Worm (Caenorhabditis elegans): ENCODE data around the gene atgl-1.

The atgl-1 gene

DNA sequence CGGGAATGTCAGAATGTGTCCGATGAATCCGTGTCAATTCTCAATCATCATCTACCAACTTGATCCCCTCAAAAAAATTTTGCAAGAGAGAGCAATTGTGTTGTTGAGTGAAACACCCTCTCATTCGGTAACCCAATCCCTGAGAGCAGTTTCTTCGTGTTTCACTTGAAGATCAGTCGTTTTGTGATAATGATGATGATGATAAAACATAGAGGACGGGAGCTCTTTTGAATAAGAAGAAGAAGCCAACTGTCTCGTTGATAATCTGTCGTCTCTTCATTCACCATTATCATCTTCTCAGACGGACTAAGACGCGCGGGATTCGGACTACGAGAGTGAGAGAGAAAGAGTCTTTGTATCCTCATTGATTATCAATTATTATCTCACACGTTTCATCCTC is 14.1 kb downstream of the atgl-1 start:
- no peak for TF ChIP-seq B0310.2 (tag; optimal IDR thresholded peaks at IDR 0.05)
- TF ChIP-seq tbx-37 (GFP tag; conservative IDR thresholded peaks at IDR 0.05): no peak
- no peak for TF ChIP-seq hnd-1 (tag; optimal IDR thresholded peaks at IDR 0.05)
- no peak for TF ChIP-seq ceh-13 (GFP tag; optimal IDR thresholded peaks at IDR 0.05)
- TF ChIP-seq sea-1 (GFP tag; conservative IDR thresholded peaks at IDR 0.05): no peak
- no peak for TF ChIP-seq tra-4 (tag; optimal IDR thresholded peaks at IDR 0.05)

- TF ChIP-seq hmbx-1 (tag; optimal IDR thresholded peaks at IDR 0.05): no peak
- no peak for TF ChIP-seq pes-1 (GFP tag; IDR thresholded peaks at IDR 0.05)
- no peak for TF ChIP-seq F13C5.2 (tag; optimal IDR thresholded peaks at IDR 0.05)
- no peak for TF ChIP-seq ets-7 (tag; optimal IDR thresholded peaks at IDR 0.05)
- no peak for TF ChIP-seq tra-4 (tag; optimal IDR thresholded peaks at IDR 0.05)
These were observed 16.4 kb downstream of the atgl-1 start for ce11 chrIII:6402810-6403209.

- no peak for TF ChIP-seq hnd-1 (tag; optimal IDR thresholded peaks at IDR 0.05)
- TF ChIP-seq ama-1 (optimal IDR thresholded peaks at IDR 0.05): no peak
These were observed 16.9 kb downstream of the atgl-1 start for ce11 chrIII:6402346-6402745.

- TF ChIP-seq tbx-11 (GFP tag; IDR thresholded peaks at IDR 0.05) (no peak), ama-1 (optimal IDR thresholded peaks at IDR 0.05) (no peak), pes-1 (GFP tag; IDR thresholded peaks at IDR 0.05) (no peak), hmbx-1 (tag; optimal IDR thresholded peaks at IDR 0.05) (no peak), hnd-1 (tag; optimal IDR thresholded peaks at IDR 0.05) (no peak), tra-4 (tag; optimal IDR thresholded peaks at IDR 0.05) (no peak), tbx-37 (GFP tag; conservative IDR thresholded peaks at IDR 0.05) (no peak), hmg-4 (GFP tag; optimal IDR thresholded peaks at IDR 0.05) (no peak), scrt-1 (GFP tag; IDR thresholded peaks at IDR 0.05) (no peak), B0310.2 (tag; optimal IDR thresholded peaks at IDR 0.05) (no peak), flt-1 (GFP tag; IDR thresholded peaks at IDR 0.05) (no peak), ceh-13 (GFP tag; optimal IDR thresholded peaks at IDR 0.05) (no peak)
These were observed 19.8 kb downstream of the atgl-1 start for ce11 chrIII:6399424-6399823.

ce11 chrIII:6398124-6398523 is 21.1 kb downstream of the atgl-1 start:
- no peak for TF ChIP-seq tbx-11 (GFP tag; IDR thresholded peaks at IDR 0.05)
- no peak for TF ChIP-seq hmg-4 (GFP tag; optimal IDR thresholded peaks at IDR 0.05)
- TF ChIP-seq hnd-1 (tag; optimal IDR thresholded peaks at IDR 0.05): no peak
- TF ChIP-seq tra-4 (tag; optimal IDR thresholded peaks at IDR 0.05): no peak
- no peak for TF ChIP-seq ceh-36 (tag; optimal IDR thresholded peaks at IDR 0.05)
- no peak for TF ChIP-seq sea-1 (GFP tag; conservative IDR thresholded peaks at IDR 0.05)
- TF ChIP-seq hmbx-1 (tag; optimal IDR thresholded peaks at IDR 0.05): no peak
- no peak for TF ChIP-seq ets-7 (tag; optimal IDR thresholded peaks at IDR 0.05)
- TF ChIP-seq ama-1 (optimal IDR thresholded peaks at IDR 0.05): no peak
- no peak for TF ChIP-seq B0310.2 (tag; optimal IDR thresholded peaks at IDR 0.05)

ce11 chrIII:6396381-6396780 is 22.9 kb downstream of the atgl-1 start:
- TF ChIP-seq tra-4 (tag; optimal IDR thresholded peaks at IDR 0.05): no peak
- no peak for TF ChIP-seq B0310.2 (tag; optimal IDR thresholded peaks at IDR 0.05)
- TF ChIP-seq aly-1 (tag; optimal IDR thresholded peaks at IDR 0.05): no peak
- no peak for TF ChIP-seq hmbx-1 (tag; optimal IDR thresholded peaks at IDR 0.05)
- no peak for TF ChIP-seq ama-1 (optimal IDR thresholded peaks at IDR 0.05)
- TF ChIP-seq pes-1 (GFP tag; IDR thresholded peaks at IDR 0.05): no peak
- TF ChIP-seq tbx-37 (GFP tag; conservative IDR thresholded peaks at IDR 0.05): no peak
- TF ChIP-seq F13C5.2 (tag; optimal IDR thresholded peaks at IDR 0.05): no peak
- no peak for TF ChIP-seq hmg-4 (GFP tag; optimal IDR thresholded peaks at IDR 0.05)
- no peak for TF ChIP-seq scrt-1 (GFP tag; IDR thresholded peaks at IDR 0.05)
- no peak for TF ChIP-seq ceh-36 (tag; optimal IDR thresholded peaks at IDR 0.05)
- TF ChIP-seq tbx-11 (GFP tag; IDR thresholded peaks at IDR 0.05): no peak

- TF ChIP-seq F13C5.2 (tag; optimal IDR thresholded peaks at IDR 0.05) (no peak), ceh-36 (tag; optimal IDR thresholded peaks at IDR 0.05) (no peak), ama-1 (optimal IDR thresholded peaks at IDR 0.05) (no peak), tbx-11 (GFP tag; IDR thresholded peaks at IDR 0.05) (no peak), hmg-4 (GFP tag; optimal IDR thresholded peaks at IDR 0.05) (no peak), aly-1 (tag; optimal IDR thresholded peaks at IDR 0.05) (no peak), hmbx-1 (tag; optimal IDR thresholded peaks at IDR 0.05) (no peak), sea-1 (GFP tag; conservative IDR thresholded peaks at IDR 0.05) (no peak), pes-1 (GFP tag; IDR thresholded peaks at IDR 0.05) (no peak), hnd-1 (tag; optimal IDR thresholded peaks at IDR 0.05) (no peak), tra-4 (tag; optimal IDR thresholded peaks at IDR 0.05) (no peak), B0310.2 (tag; optimal IDR thresholded peaks at IDR 0.05) (no peak), tbx-37 (GFP tag; conservative IDR thresholded peaks at IDR 0.05) (no peak), ets-7 (tag; optimal IDR thresholded peaks at IDR 0.05) (no peak), ceh-13 (GFP tag; optimal IDR thresholded peaks at IDR 0.05) (no peak), scrt-1 (GFP tag; IDR thresholded peaks at IDR 0.05) (no peak), flt-1 (GFP tag; IDR thresholded peaks at IDR 0.05) (no peak)
These were observed 23.5 kb downstream of the atgl-1 start, which contains the start of gene oatr-1 for ce11 chrIII:6395706-6396232. oatr-1 (minus strand) TSS chrIII:6396182.

- TF ChIP-seq scrt-1 (GFP tag; IDR thresholded peaks at IDR 0.05) (no peak), F13C5.2 (tag; optimal IDR thresholded peaks at IDR 0.05) (no peak), hnd-1 (tag; optimal IDR thresholded peaks at IDR 0.05) (no peak), sea-1 (GFP tag; conservative IDR thresholded peaks at IDR 0.05) (no peak), ceh-36 (tag; optimal IDR thresholded peaks at IDR 0.05) (no peak), aly-1 (tag; optimal IDR thresholded peaks at IDR 0.05) (no peak), hmbx-1 (tag; optimal IDR thresholded peaks at IDR 0.05) (no peak), ets-7 (tag; optimal IDR thresholded peaks at IDR 0.05) (no peak), pes-1 (GFP tag; IDR thresholded peaks at IDR 0.05) (no peak), ceh-13 (GFP tag; optimal IDR thresholded peaks at IDR 0.05) (no peak), flt-1 (GFP tag; IDR thresholded peaks at IDR 0.05) (no peak), tra-4 (tag; optimal IDR thresholded peaks at IDR 0.05) (no peak)
These were observed 28.6 kb downstream of the atgl-1 start, which contains the start of gene smrc-1 for ce11 chrIII:6390644-6391043. smrc-1 (plus strand) TSS chrIII:6390944.

Measured in whole organism, early embryonic.